Fruit fly (Drosophila melanogaster) whole organism, adult: ENCODE results near the gene Gr22c.

Experiments
- CG11617 ChIP-seq: fragments of 200-800 bp; sonication (Bioruptor generic); optimal IDR thresholded peaks from 2 replicates; lab custom pipeline; 2017; ENCODE audit warnings: mild to moderate bottlenecking, missing biosample characterization, missing genetic modification reagents, missing genetic modification characterization
- CG12768 ChIP-seq: fragments of 200-800 bp; sonication (Bioruptor generic); optimal IDR thresholded peaks from 2 replicates; lab custom pipeline; 2017; ENCODE audit warnings: missing biosample characterization, missing genetic modification characterization, mild to moderate bottlenecking, moderate library complexity, missing genetic modification reagents
- CG14711 ChIP-seq: fragments of 200-800 bp; sonication (Bioruptor generic); optimal IDR thresholded peaks from 2 replicates; lab custom pipeline; 2018; ENCODE audit warnings: missing biosample characterization, mild to moderate bottlenecking, missing genetic modification characterization, moderate library complexity
- CG1620 ChIP-seq: fragments of 200-800 bp; sonication (Bioruptor generic); optimal IDR thresholded peaks from 2 replicates; lab custom pipeline; 2016; ENCODE audit warnings: missing biosample characterization, missing genetic modification characterization
- CG33017 ChIP-seq: fragments of 200-800 bp; sonication (Bioruptor generic); optimal IDR thresholded peaks from 2 replicates; lab custom pipeline; 2018; ENCODE audit warnings: missing biosample characterization, mild to moderate bottlenecking, missing genetic modification characterization, moderate library complexity
- CG5204 ChIP-seq: fragments of 200-800 bp; sonication (Bioruptor generic); optimal IDR thresholded peaks from 2 replicates; lab custom pipeline; 2016; ENCODE audit warnings: missing biosample characterization, missing genetic modification characterization
- CG7045 ChIP-seq: fragments of 200-800 bp; sonication (Bioruptor generic); optimal IDR thresholded peaks from 2 replicates; lab custom pipeline; 2017; ENCODE audit warnings: missing biosample characterization, mild to moderate bottlenecking, missing genetic modification characterization
- CG7101 ChIP-seq: fragments of 200-800 bp; sonication (Bioruptor generic); optimal IDR thresholded peaks from 2 replicates; lab custom pipeline; 2018; ENCODE audit warnings: missing biosample characterization, mild to moderate bottlenecking, missing genetic modification characterization, moderate library complexity
- Clk ChIP-seq: fragments of 200-800 bp; sonication (Bioruptor generic); optimal IDR thresholded peaks from 2 replicates; lab custom pipeline; 2017; ENCODE audit warnings: missing biosample characterization, missing genetic modification characterization
- Crg-1 ChIP-seq: fragments of 200-800 bp; sonication (Bioruptor generic); optimal IDR thresholded peaks from 2 replicates; lab custom pipeline; 2016; ENCODE audit warnings: missing biosample characterization, missing genetic modification characterization
- Hr96 ChIP-seq: fragments of 200-800 bp; sonication (Bioruptor generic); optimal IDR thresholded peaks from 2 replicates; lab custom pipeline; 2016; ENCODE audit warnings: missing biosample characterization, missing genetic modification characterization
- Mnt ChIP-seq: fragments of 200-800 bp; sonication (Bioruptor generic); optimal IDR thresholded peaks from 2 replicates; lab custom pipeline; 2016; ENCODE audit warnings: missing biosample characterization, mild to moderate bottlenecking, missing genetic modification characterization
- bab1 ChIP-seq: fragments of 200-800 bp; sonication (Bioruptor generic); optimal IDR thresholded peaks from 3 replicates; lab custom pipeline; 2019; ENCODE audit warnings: missing biosample characterization, mild to moderate bottlenecking, missing genetic modification characterization, moderate library complexity
- cic ChIP-seq: fragments of 200-800 bp; sonication (Bioruptor generic); optimal IDR thresholded peaks from 2 replicates; lab custom pipeline; 2017; ENCODE audit warnings: missing biosample characterization, mild to moderate bottlenecking, missing genetic modification characterization, moderate library complexity
- cnc ChIP-seq, 2 experiments: fragments of >200 bp; optimal IDR thresholded peaks; 2 replicates each; lab custom pipeline; 2017
- kay ChIP-seq: fragments of 200-800 bp; sonication (Bioruptor generic); peaks from one replicate; lab custom pipeline; 2016; ENCODE audit warnings: missing biosample characterization, missing genetic modification characterization, borderline replicate concordance
- ovo ChIP-seq: fragments of 200-800 bp; sonication (Bioruptor generic); optimal IDR thresholded peaks from 2 replicates; lab custom pipeline; 2016; ENCODE audit warnings: missing biosample characterization, missing genetic modification characterization
- pad ChIP-seq: fragments of 200-800 bp; sonication (Bioruptor generic); optimal IDR thresholded peaks from 3 replicates; lab custom pipeline; 2017; ENCODE audit warnings: missing biosample characterization, missing genetic modification characterization, mild to moderate bottlenecking, moderate library complexity, missing genetic modification reagents
- tj ChIP-seq: fragments of 200-800 bp; sonication (Bioruptor generic); optimal IDR thresholded peaks from 3 replicates; lab custom pipeline; 2017; ENCODE audit warnings: missing biosample characterization, mild to moderate bottlenecking, missing genetic modification characterization, moderate library complexity
- toe ChIP-seq: fragments of 200-800 bp; sonication (Bioruptor generic); optimal IDR thresholded peaks from 2 replicates; lab custom pipeline; 2016; ENCODE audit warnings: missing biosample characterization, missing genetic modification characterization

Gene Gr22c

DNA sequence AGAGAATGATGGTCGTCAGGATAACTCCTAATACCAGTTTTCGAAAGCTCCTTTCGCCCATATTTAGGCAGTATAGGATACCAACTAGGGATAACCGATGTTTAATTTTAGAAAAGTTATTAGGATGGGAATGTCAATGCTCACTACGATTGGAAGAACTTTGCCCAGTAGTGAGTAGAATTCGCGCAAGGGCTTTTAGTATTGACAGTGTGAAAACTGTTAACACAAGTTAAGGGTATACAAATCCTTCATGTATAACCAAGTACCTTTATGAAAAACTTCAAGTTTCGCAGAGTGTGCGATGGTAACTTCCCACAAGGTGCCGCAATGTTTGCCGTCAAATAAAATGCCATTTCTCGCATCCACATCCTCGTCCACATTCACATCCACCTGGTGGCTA lies 31.6 kb upstream of the Gr22c start, which contains the start of gene CG31933:
Gene CG31933, minus strand, starts transcription at position 101 of the 400 bp plus-strand sequence.
- TF ChIP-seq pad (GFP tag; lab: Kevin White, UChicago) (no peak), CG7045 (no peak), Hr96 (GFP tag; lab: Kevin White, UChicago) (no peak), CG1620 (GFP tag; lab: Kevin White, UChicago) (no peak), CG33017 (tag; lab: Kevin White, UChicago) (no peak), Crg-1 (GFP tag; lab: Kevin White, UChicago) (no peak), CG11617 (GFP tag; lab: Kevin White, UChicago) (no peak), Mnt (no peak), toe (GFP tag; lab: Kevin White, UChicago) (no peak), tj (no peak), cic (no peak), CG12768 (no peak), CG7101 (tag; lab: Kevin White, UChicago) (no peak), CG14711 (tag; lab: Kevin White, UChicago) (no peak), CG5204 (GFP tag; lab: Kevin White, UChicago) (no peak), bab1 (GFP tag; lab: Kevin White, UChicago) (no peak), cnc (optimal IDR thresholded peaks at IDR 0.05; lab: Kevin White, UChicago) (no peak)

DNA sequence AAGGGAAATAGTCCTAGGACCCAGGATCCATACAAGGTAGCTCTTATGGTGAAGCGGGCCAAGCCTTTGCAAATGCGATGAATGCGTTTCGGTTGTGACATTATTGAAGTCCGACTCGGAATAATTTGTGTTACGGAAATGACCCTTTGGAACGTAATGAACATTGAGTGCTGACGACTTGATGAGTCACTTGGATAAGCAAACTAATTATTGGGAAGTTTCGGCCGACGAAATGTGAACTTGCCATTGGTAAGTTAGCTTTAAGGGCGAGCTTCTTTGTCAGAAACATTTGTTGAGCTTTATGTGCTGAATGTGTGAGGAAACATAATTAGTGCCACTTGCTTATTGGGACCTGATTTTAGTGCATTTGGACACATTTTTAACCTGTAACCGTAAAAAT lies 3.2 kb upstream of the Gr22c start, which contains the start of gene Gr22a:
Gene Gr22a, minus strand, starts transcription at position 101 of the 400 bp plus-strand sequence.
- TF ChIP-seq toe (GFP tag; lab: Kevin White, UChicago), result no peak
- TF ChIP-seq Mnt, result no peak
- TF ChIP-seq CG1620 (GFP tag; lab: Kevin White, UChicago), result no peak
- no peak for TF ChIP-seq bab1 (GFP tag; lab: Kevin White, UChicago)
- no peak for TF ChIP-seq pad (GFP tag; lab: Kevin White, UChicago)
- TF ChIP-seq ovo (GFP tag; lab: Kevin White, UChicago), result no peak
- TF ChIP-seq Clk (GFP tag; lab: Kevin White, UChicago), result no peak

DNA sequence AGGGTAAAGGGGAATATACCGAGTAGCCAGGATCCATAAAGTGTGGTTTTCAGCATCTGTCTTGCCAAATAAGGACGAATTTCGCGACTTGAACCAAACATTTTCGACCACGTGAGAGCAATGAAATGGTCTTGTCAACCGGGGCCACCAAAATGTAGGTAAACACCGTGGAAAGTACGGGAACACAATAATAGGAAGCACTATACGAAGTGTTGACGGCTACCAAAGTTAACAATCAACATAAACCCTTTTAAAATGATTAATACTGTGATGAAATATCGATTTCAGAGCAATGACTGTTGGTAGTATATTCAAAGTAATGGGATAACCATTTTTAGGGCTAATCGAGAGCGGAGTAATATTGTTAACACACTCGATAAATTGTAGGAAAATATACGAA lies 1.5 kb upstream of the Gr22c start, which contains the start of gene Gr22b:
Gene Gr22b, minus strand, starts transcription at position 101 of the 400 bp plus-strand sequence.
- TF ChIP-seq ovo (GFP tag; lab: Kevin White, UChicago), result no peak
- no peak for TF ChIP-seq CG33017 (tag; lab: Kevin White, UChicago)
- TF ChIP-seq Crg-1 (GFP tag; lab: Kevin White, UChicago), result no peak
- no peak for TF ChIP-seq Hr96 (GFP tag; lab: Kevin White, UChicago)
- TF ChIP-seq Clk (GFP tag; lab: Kevin White, UChicago), result no peak
- TF ChIP-seq CG11617 (GFP tag; lab: Kevin White, UChicago), result no peak
- TF ChIP-seq kay, result no peak
- TF ChIP-seq CG7101 (tag; lab: Kevin White, UChicago), result no peak
- no peak for TF ChIP-seq CG12768
- TF ChIP-seq CG14711 (tag; lab: Kevin White, UChicago), result no peak
- TF ChIP-seq cic, result no peak
- TF ChIP-seq pad (GFP tag; lab: Kevin White, UChicago), result no peak
- TF ChIP-seq tj, result no peak
- no peak for TF ChIP-seq toe (GFP tag; lab: Kevin White, UChicago)
- TF ChIP-seq bab1 (GFP tag; lab: Kevin White, UChicago), result no peak
- no peak for TF ChIP-seq CG5204 (GFP tag; lab: Kevin White, UChicago)

DNA sequence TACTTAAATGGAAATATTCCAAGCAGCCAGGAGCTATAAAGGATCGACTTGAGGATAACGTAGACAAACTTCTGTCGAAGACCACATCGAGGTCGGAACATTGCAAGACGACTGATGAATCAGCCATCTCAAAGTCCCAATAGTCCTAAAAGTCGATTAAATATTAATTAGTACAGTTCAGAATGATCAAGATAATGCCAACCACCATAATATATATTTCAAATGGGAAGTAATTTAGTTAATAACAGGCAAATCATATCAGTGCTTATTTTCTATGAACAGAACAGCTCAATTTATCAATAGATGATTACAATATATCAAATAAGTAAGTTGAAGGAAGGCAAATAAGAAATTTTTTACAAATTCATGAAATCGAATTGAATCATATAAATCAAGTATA lies 1.4 kb downstream of the Gr22c start, which contains the start of gene Gr22d:
Gene Gr22d, minus strand, starts transcription at position 101 of the 400 bp plus-strand sequence.
- no peak for TF ChIP-seq Hr96 (GFP tag; lab: Kevin White, UChicago)
- TF ChIP-seq cnc (optimal IDR thresholded peaks at IDR 0.05; lab: Kevin White, UChicago), result no peak
- no peak for TF ChIP-seq cic
- TF ChIP-seq pad (GFP tag; lab: Kevin White, UChicago), result no peak
- no peak for TF ChIP-seq CG33017 (tag; lab: Kevin White, UChicago)
- no peak for TF ChIP-seq kay
- no peak for TF ChIP-seq CG5204 (GFP tag; lab: Kevin White, UChicago)

DNA sequence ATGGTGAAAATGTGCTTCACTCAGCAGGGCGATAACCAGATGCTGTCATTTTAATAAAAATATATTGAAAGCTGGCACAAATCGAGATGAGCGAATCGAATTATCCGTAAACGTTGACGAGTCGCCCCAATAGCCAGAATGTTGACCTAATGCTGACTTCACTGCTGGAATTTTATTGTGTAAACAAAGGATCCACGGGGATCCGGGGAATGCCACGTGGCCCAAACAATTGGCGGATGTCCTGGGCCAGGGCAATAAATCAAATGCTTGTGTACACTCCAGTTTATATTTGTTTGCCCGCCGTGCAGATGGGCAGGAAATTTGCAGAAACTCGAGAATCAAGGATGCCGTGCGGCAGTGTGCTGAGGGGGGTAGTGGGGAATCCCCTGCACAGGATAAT lies 3.7 kb downstream of the Gr22c start:
- TF ChIP-seq bab1 (GFP tag; lab: Kevin White, UChicago) (no peak), CG7045 (no peak), pad (GFP tag; lab: Kevin White, UChicago) (no peak), ovo (GFP tag; lab: Kevin White, UChicago) (no peak), kay (no peak), Hr96 (GFP tag; lab: Kevin White, UChicago) (no peak), cic (no peak), CG1620 (GFP tag; lab: Kevin White, UChicago) (no peak), tj (no peak), CG12768 (no peak), Mnt (no peak), CG11617 (GFP tag; lab: Kevin White, UChicago) (no peak), Crg-1 (GFP tag; lab: Kevin White, UChicago) (no peak), CG14711 (tag; lab: Kevin White, UChicago) (no peak), toe (GFP tag; lab: Kevin White, UChicago) (no peak)

DNA sequence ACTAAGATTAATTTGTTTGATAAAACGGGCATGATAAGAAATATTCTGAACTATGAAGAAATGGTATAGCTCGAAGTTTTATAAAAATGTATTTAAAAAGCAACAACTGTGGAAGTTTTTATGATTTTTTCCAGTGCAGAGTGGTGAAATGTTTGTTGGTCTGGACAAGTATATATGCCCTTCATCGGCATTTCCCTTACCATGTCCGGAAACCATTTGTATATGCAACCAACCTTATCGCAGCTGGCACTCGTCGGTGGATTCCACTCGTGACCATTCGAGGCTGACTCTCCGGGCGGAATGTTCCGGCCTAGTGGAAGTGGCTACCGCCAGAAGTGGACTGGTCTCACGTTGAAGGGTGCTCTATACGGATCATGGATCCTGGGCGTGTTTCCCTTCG lies 7.9 kb downstream of the Gr22c start, which contains the start of gene Gr22e:
Gene Gr22e, plus strand, starts transcription at position 301 of the 400 bp plus-strand sequence.
- TF ChIP-seq bab1 (GFP tag; lab: Kevin White, UChicago) (no peak), CG5204 (GFP tag; lab: Kevin White, UChicago) (no peak), Mnt (no peak), Crg-1 (GFP tag; lab: Kevin White, UChicago) (no peak), CG12768 (no peak)

DNA sequence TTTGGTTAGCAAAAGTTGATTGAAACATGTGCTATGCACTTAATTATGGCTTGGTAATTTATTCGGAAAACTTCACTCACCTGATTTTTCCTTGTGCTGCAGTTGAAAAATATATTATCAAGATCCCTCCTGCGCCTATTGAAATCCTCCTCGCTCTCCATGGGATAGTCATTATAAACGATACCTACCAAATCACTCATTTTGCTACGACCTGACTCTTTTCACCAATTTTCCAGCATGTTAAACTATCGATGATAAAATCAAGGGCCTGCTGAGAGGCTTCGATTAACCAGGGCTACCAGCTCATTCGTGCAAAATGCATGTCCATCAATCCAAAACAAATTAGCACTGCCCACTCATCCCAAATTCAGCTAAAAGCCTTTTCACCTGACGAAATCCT lies 32.8 kb downstream of the Gr22c start, which contains the start of gene CG17650:
Gene CG17650, minus strand, starts transcription at position 241 of the 400 bp plus-strand sequence.
- TF ChIP-seq CG7101 (tag; lab: Kevin White, UChicago), result no peak
- TF ChIP-seq ovo (GFP tag; lab: Kevin White, UChicago), result no peak
- TF ChIP-seq Mnt, result no peak
- no peak for TF ChIP-seq CG33017 (tag; lab: Kevin White, UChicago)
- TF ChIP-seq Hr96 (GFP tag; lab: Kevin White, UChicago), result no peak
- no peak for TF ChIP-seq Clk (GFP tag; lab: Kevin White, UChicago)
- no peak for TF ChIP-seq Crg-1 (GFP tag; lab: Kevin White, UChicago)
